In genomic region chrII:11713569-11713968, ce11 we compare ENCODE assay signal across 3 worm cellular contexts.
TF ChIP-seq lines count a peak whose summit lies in the region.

F13D12.10 (plus strand) TSS chrII:11713799.

TF ChIP-seq in whole organism, L1 larva, 84 proteins besides CTCF, POLR2A, EP300 and RAD21 (continued from another document and continues in another):
- TF ChIP-seq lin-13 (GFP tag; optimal IDR thresholded peaks at IDR 0.05; lab: Kevin White, UChicago) (no peak), lin-39 (tag; optimal IDR thresholded peaks at IDR 0.05; lab: Kevin White, UChicago) (peak; percentile 54), irx-1 (tag; optimal IDR thresholded peaks at IDR 0.05; lab: Kevin White, UChicago) (no peak), elt-2 (tag; optimal IDR thresholded peaks at IDR 0.05; lab: Kevin White, UChicago) (no peak), xbp-1 (tag; optimal IDR thresholded peaks at IDR 0.05; lab: Kevin White, UChicago) (peak; percentile 37), nhr-12 (tag; optimal IDR thresholded peaks at IDR 0.05; lab: Kevin White, UChicago) (no peak), dpl-1 (GFP tag; optimal IDR thresholded peaks at IDR 0.05; lab: Kevin White, UChicago) (peak in 1 of 3 experiments; percentile 10), vab-15 (tag; optimal IDR thresholded peaks at IDR 0.05; lab: Kevin White, UChicago) (no peak), ceh-63 (GFP tag; optimal IDR thresholded peaks at IDR 0.05; lab: Kevin White, UChicago) (no peak), ceh-90 (tag; optimal IDR thresholded peaks at IDR 0.05; lab: Kevin White, UChicago) (no peak), nhr-76 (tag; optimal IDR thresholded peaks at IDR 0.05; lab: Kevin White, UChicago) (no peak), sup-37 (GFP tag; optimal IDR thresholded peaks at IDR 0.05; lab: Kevin White, UChicago) (no peak), nhr-47 (tag; optimal IDR thresholded peaks at IDR 0.05; lab: Kevin White, UChicago) (peak; percentile 10), ztf-4 (tag; optimal IDR thresholded peaks at IDR 0.05; lab: Kevin White, UChicago) (peak; percentile 45), nhr-90 (tag; optimal IDR thresholded peaks at IDR 0.05; lab: Kevin White, UChicago; ENCODE audit: poor library complexity) (no peak), egl-13 (tag; optimal IDR thresholded peaks at IDR 0.05; lab: Kevin White, UChicago) (no peak), lin-35 (GFP tag; optimal IDR thresholded peaks at IDR 0.05; lab: Kevin White, UChicago) (no peak), C16A3.4 (tag; optimal IDR thresholded peaks at IDR 0.05; lab: Kevin White, UChicago) (no peak), ets-5 (GFP tag; IDR thresholded peaks at IDR 0.05; lab: Robert Waterston, UW) (no peak), grh-1 (GFP tag; IDR thresholded peaks at IDR 0.05; lab: Robert Waterston, UW) (no peak), zip-4 (GFP tag; optimal IDR thresholded peaks at IDR 0.05; lab: Kevin White, UChicago) (no peak), zag-1 (tag; optimal IDR thresholded peaks at IDR 0.05; lab: Kevin White, UChicago) (no peak), Y116A8C.19 (tag; optimal IDR thresholded peaks at IDR 0.05; lab: Kevin White, UChicago; ENCODE audit: borderline replicate concordance) (no peak), nhr-237 (tag; optimal IDR thresholded peaks at IDR 0.05; lab: Kevin White, UChicago) (no peak), ces-1 (GFP tag; optimal IDR thresholded peaks at IDR 0.05; lab: Kevin White, UChicago) (no peak), hlh-4 (tag; optimal IDR thresholded peaks at IDR 0.05; lab: Kevin White, UChicago) (no peak), mef-2 (tag; optimal IDR thresholded peaks at IDR 0.05; lab: Kevin White, UChicago) (no peak), nhr-11 (tag; optimal IDR thresholded peaks at IDR 0.05; lab: Kevin White, UChicago) (no peak), efl-3 (GFP tag; optimal IDR thresholded peaks at IDR 0.05; lab: Kevin White, UChicago) (no peak), lin-15B (tag; optimal IDR thresholded peaks at IDR 0.05; lab: Kevin White, UChicago) (no peak), efl-1 (optimal IDR thresholded peaks at IDR 0.05; lab: Kevin White, UChicago) (peak in 1 of 2 experiments; percentile 23), efl-1 (GFP tag; optimal IDR thresholded peaks at IDR 0.05 in 1 of 2; lab: Kevin White, UChicago) (peak in 1 of 2 experiments; percentile 68), unc-130 (tag; optimal IDR thresholded peaks at IDR 0.05; lab: Kevin White, UChicago) (no peak), F16B12.6 (tag; optimal IDR thresholded peaks at IDR 0.05; lab: Kevin White, UChicago) (no peak), rnt-1 (tag; optimal IDR thresholded peaks at IDR 0.05; lab: Kevin White, UChicago) (peak; percentile 85), nhr-84 (tag; optimal IDR thresholded peaks at IDR 0.05; lab: Kevin White, UChicago) (no peak), nhr-19 (GFP tag; conservative IDR thresholded peaks at IDR 0.05; lab: Robert Waterston, UW) (peak; percentile 57), snu-23 (GFP tag; optimal IDR thresholded peaks at IDR 0.05; lab: Kevin White, UChicago) (peak; percentile 58), lir-3 (tag; optimal IDR thresholded peaks at IDR 0.05; lab: Kevin White, UChicago; ENCODE audit: poor library complexity) (peak; percentile 26), lin-14 (GFP tag; optimal IDR thresholded peaks at IDR 0.05; lab: Kevin White, UChicago) (peak; percentile 83), skn-1 (tag; optimal IDR thresholded peaks at IDR 0.05; lab: Kevin White, UChicago) (no peak), pag-3 (tag; optimal IDR thresholded peaks at IDR 0.05; lab: Kevin White, UChicago; ENCODE audit: borderline replicate concordance, insufficient read depth) (no peak), tlp-1 (tag; optimal IDR thresholded peaks at IDR 0.05; lab: Kevin White, UChicago) (no peak), nhr-20 (tag; optimal IDR thresholded peaks at IDR 0.05; lab: Kevin White, UChicago) (peak; percentile 37), aly-2 (tag; optimal IDR thresholded peaks at IDR 0.05; lab: Kevin White, UChicago) (no peak)

TF ChIP-seq in whole organism, L2 larva, 48 proteins besides CTCF, POLR2A, EP300 and RAD21 (continued from another document):
- TF ChIP-seq zag-1 (tag; optimal IDR thresholded peaks at IDR 0.05; lab: Kevin White, UChicago), result peak; percentile 60
- TF ChIP-seq gmeb-1 (tag; optimal IDR thresholded peaks at IDR 0.05; lab: Kevin White, UChicago), result no peak
- no peak for TF ChIP-seq nhr-6 (tag; optimal IDR thresholded peaks at IDR 0.05; lab: Kevin White, UChicago)
- no peak for TF ChIP-seq snpc-4 (tag; optimal IDR thresholded peaks at IDR 0.05; lab: Kevin White, UChicago)
- TF ChIP-seq fos-1 (tag; optimal IDR thresholded peaks at IDR 0.05; lab: Kevin White, UChicago), result no peak
- TF ChIP-seq nhr-129 (tag; optimal IDR thresholded peaks at IDR 0.05; lab: Kevin White, UChicago), result peak; percentile 48
- TF ChIP-seq egl-27 (tag; optimal IDR thresholded peaks at IDR 0.05; lab: Kevin White, UChicago), result no peak
- TF ChIP-seq nhr-21 (tag; optimal IDR thresholded peaks at IDR 0.05; lab: Kevin White, UChicago), result no peak
- no peak for TF ChIP-seq unc-55 (GFP tag; optimal IDR thresholded peaks at IDR 0.05; lab: Kevin White, UChicago)
- TF ChIP-seq elt-3 (tag; optimal IDR thresholded peaks at IDR 0.05; lab: Kevin White, UChicago), result no peak
- TF ChIP-seq unc-39 (tag; optimal IDR thresholded peaks at IDR 0.05; lab: Kevin White, UChicago), result no peak
- no peak for TF ChIP-seq nhr-77 (tag; optimal IDR thresholded peaks at IDR 0.05; lab: Kevin White, UChicago)
- peak; percentile 17 for TF ChIP-seq C34F6.9 (tag; optimal IDR thresholded peaks at IDR 0.05; lab: Kevin White, UChicago)
- no peak for TF ChIP-seq elt-1 (tag; optimal IDR thresholded peaks at IDR 0.05; lab: Kevin White, UChicago)
- TF ChIP-seq nhr-25 (tag; optimal IDR thresholded peaks at IDR 0.05; lab: Kevin White, UChicago), result no peak
- TF ChIP-seq nhr-10 (tag; optimal IDR thresholded peaks at IDR 0.05; lab: Kevin White, UChicago), result no peak
- no peak for TF ChIP-seq ztf-11 (tag; optimal IDR thresholded peaks at IDR 0.05; lab: Kevin White, UChicago)
- TF ChIP-seq lsy-2 (tag; optimal IDR thresholded peaks at IDR 0.05; lab: Kevin White, UChicago), result peak in 1 of 2 experiments; percentile 14
- TF ChIP-seq lin-13 (GFP tag; optimal IDR thresholded peaks at IDR 0.05; lab: Kevin White, UChicago), result no peak
- TF ChIP-seq nhr-12 (tag; optimal IDR thresholded peaks at IDR 0.05; lab: Kevin White, UChicago), result no peak
- TF ChIP-seq nhr-237 (tag; optimal IDR thresholded peaks at IDR 0.05; lab: Kevin White, UChicago), result no peak

TF ChIP-seq in whole organism, L4 larva, 104 proteins besides CTCF, POLR2A, EP300 and RAD21 (continued from another document):
- TF ChIP-seq hlh-11 (tag; optimal IDR thresholded peaks at IDR 0.05; lab: Kevin White, UChicago) (peak; percentile 75), gei-8 (GFP tag; optimal IDR thresholded peaks at IDR 0.05; lab: Kevin White, UChicago) (no peak), snpc-4 (tag; optimal IDR thresholded peaks at IDR 0.05; lab: Kevin White, UChicago) (no peak), egl-27 (tag; optimal IDR thresholded peaks at IDR 0.05; lab: Kevin White, UChicago) (no peak), ztf-11 (tag; optimal IDR thresholded peaks at IDR 0.05; lab: Kevin White, UChicago) (no peak), ceh-62 (tag; optimal IDR thresholded peaks at IDR 0.05; lab: Kevin White, UChicago) (no peak), nhr-10 (tag; optimal IDR thresholded peaks at IDR 0.05; lab: Kevin White, UChicago) (no peak), zfp-3 (GFP tag; conservative IDR thresholded peaks at IDR 0.05; lab: Robert Waterston, UW) (no peak), set-16 (GFP tag; IDR thresholded peaks at IDR 0.05; lab: Robert Waterston, UW) (peak; percentile 49), daf-8 (GFP tag; IDR thresholded peaks at IDR 0.05; lab: Robert Waterston, UW) (no peak), lir-3 (tag; optimal IDR thresholded peaks at IDR 0.05; lab: Kevin White, UChicago) (no peak), ZK337.2 (GFP tag; IDR thresholded peaks at IDR 0.05; lab: Robert Waterston, UW) (no peak), nhr-77 (tag; optimal IDR thresholded peaks at IDR 0.05; lab: Kevin White, UChicago) (no peak), nhr-111 (GFP tag; optimal IDR thresholded peaks at IDR 0.05; lab: Kevin White, UChicago) (no peak), Y48G9A.11 (GFP tag; IDR thresholded peaks at IDR 0.05; lab: Robert Waterston, UW) (no peak), ama-1 (optimal IDR thresholded peaks at IDR 0.05; lab: Kevin White, UChicago) (no peak), ceh-82 (tag; optimal IDR thresholded peaks at IDR 0.05; lab: Kevin White, UChicago) (no peak), saeg-2 (GFP tag; IDR thresholded peaks at IDR 0.05; lab: Robert Waterston, UW) (no peak), F37D6.2 (tag; optimal IDR thresholded peaks at IDR 0.05; lab: Kevin White, UChicago) (no peak), jun-1 (tag; optimal IDR thresholded peaks at IDR 0.05; lab: Kevin White, UChicago) (no peak), ceh-44 (GFP tag; IDR thresholded peaks at IDR 0.05; lab: Robert Waterston, UW) (no peak), unc-39 (tag; optimal IDR thresholded peaks at IDR 0.05; lab: Kevin White, UChicago) (no peak), daf-12 (tag; optimal IDR thresholded peaks at IDR 0.05; lab: Kevin White, UChicago) (no peak), lin-15B (tag; optimal IDR thresholded peaks at IDR 0.05; lab: Kevin White, UChicago) (no peak), lin-39 (tag; optimal IDR thresholded peaks at IDR 0.05; lab: Kevin White, UChicago) (no peak), aha-1 (tag; lab: Kevin White, UChicago) (peak; percentile 31), hif-1 (tag; optimal IDR thresholded peaks at IDR 0.05; lab: Kevin White, UChicago) (peak in 1 of 2 experiments; percentile 34), Y75B8A.6 (GFP tag; IDR thresholded peaks at IDR 0.05; lab: Robert Waterston, UW) (no peak), sdz-12 (GFP tag; optimal IDR thresholded peaks at IDR 0.05; lab: Kevin White, UChicago) (no peak), F10B5.3 (tag; optimal IDR thresholded peaks at IDR 0.05; lab: Kevin White, UChicago) (no peak), php-3 (GFP tag; IDR thresholded peaks at IDR 0.05; lab: Robert Waterston, UW) (no peak), mep-1 (tag; optimal IDR thresholded peaks at IDR 0.05; lab: Kevin White, UChicago) (no peak), daf-16 (GFP tag; optimal IDR thresholded peaks at IDR 0.05; lab: Kevin White, UChicago) (peak in 1 of 2 experiments; percentile 60), daf-16 (tag; optimal IDR thresholded peaks at IDR 0.05; lab: Kevin White, UChicago) (no peak), mdt-29 (GFP tag; IDR thresholded peaks at IDR 0.05; lab: Robert Waterston, UW) (no peak), F49E8.2 (tag; optimal IDR thresholded peaks at IDR 0.05; lab: Kevin White, UChicago; ENCODE audit: borderline replicate concordance) (no peak), ztf-7 (tag; optimal IDR thresholded peaks at IDR 0.05; lab: Kevin White, UChicago) (no peak), lsy-2 (tag; optimal IDR thresholded peaks at IDR 0.05; lab: Kevin White, UChicago) (peak in 1 of 2 experiments; percentile 21), pha-4 (GFP tag; IDR thresholded peaks at IDR 0.05; lab: Robert Waterston, UW) (no peak), pha-4 (tag; optimal IDR thresholded peaks at IDR 0.05; lab: Kevin White, UChicago) (no peak), nhr-11 (tag; optimal IDR thresholded peaks at IDR 0.05; lab: Kevin White, UChicago) (peak; percentile 59), nhr-28 (tag; optimal IDR thresholded peaks at IDR 0.05; lab: Kevin White, UChicago) (no peak), dpl-1 (GFP tag; optimal IDR thresholded peaks at IDR 0.05; lab: Kevin White, UChicago) (no peak), arid-1 (GFP tag; conservative IDR thresholded peaks at IDR 0.05; lab: Robert Waterston, UW) (no peak), daf-19 (GFP tag; conservative IDR thresholded peaks at IDR 0.05; lab: Robert Waterston, UW) (no peak), nhr-41 (GFP tag; IDR thresholded peaks at IDR 0.05; lab: Robert Waterston, UW) (no peak), madf-9 (GFP tag; conservative IDR thresholded peaks at IDR 0.05; lab: Robert Waterston, UW) (no peak), madf-5 (GFP tag; IDR thresholded peaks at IDR 0.05; lab: Robert Waterston, UW) (no peak), nhr-42 (GFP tag; IDR thresholded peaks at IDR 0.05; lab: Robert Waterston, UW) (no peak), dmd-9 (GFP tag; IDR thresholded peaks at IDR 0.05; lab: Robert Waterston, UW) (no peak), fkh-10 (GFP tag; optimal IDR thresholded peaks at IDR 0.05; lab: Kevin White, UChicago) (no peak), zip-11 (GFP tag; IDR thresholded peaks at IDR 0.05; lab: Robert Waterston, UW) (no peak), tra-1 (GFP tag; IDR thresholded peaks at IDR 0.05; lab: Robert Waterston, UW) (no peak), nhr-237 (tag; optimal IDR thresholded peaks at IDR 0.05; lab: Kevin White, UChicago) (no peak), T26A8.4 (GFP tag; IDR thresholded peaks at IDR 0.05; lab: Robert Waterston, UW) (no peak), D1046.2 (GFP tag; IDR thresholded peaks at IDR 0.05; lab: Robert Waterston, UW) (no peak), nhr-6 (tag; optimal IDR thresholded peaks at IDR 0.05; lab: Kevin White, UChicago) (no peak), spr-1 (tag; optimal IDR thresholded peaks at IDR 0.05; lab: Kevin White, UChicago) (peak; percentile 3), ceh-32 (tag; optimal IDR thresholded peaks at IDR 0.05; lab: Kevin White, UChicago; ENCODE audit: poor library complexity) (no peak), T20F7.1 (GFP tag; optimal IDR thresholded peaks at IDR 0.05; lab: Kevin White, UChicago) (no peak), dmd-8 (GFP tag; IDR thresholded peaks at IDR 0.05; lab: Robert Waterston, UW) (no peak), nhr-48 (tag; optimal IDR thresholded peaks at IDR 0.05; lab: Kevin White, UChicago) (no peak), egl-43 (GFP tag; IDR thresholded peaks at IDR 0.05; lab: Robert Waterston, UW) (no peak), dmd-6 (GFP tag; IDR thresholded peaks at IDR 0.05; lab: Robert Waterston, UW) (no peak; the same call in 1 of the 2 replicates), ceh-20 (GFP tag; IDR thresholded peaks at IDR 0.05; lab: Robert Waterston, UW) (peak; percentile 17; the same call in 1 of the 2 replicates), vab-7 (GFP tag; IDR thresholded peaks at IDR 0.05; lab: Robert Waterston, UW) (no peak), Y5F2A.4 (GFP tag; optimal IDR thresholded peaks at IDR 0.05; lab: Kevin White, UChicago) (no peak), rbr-2 (tag; optimal IDR thresholded peaks at IDR 0.05; lab: Kevin White, UChicago) (no peak), lin-29 (GFP tag; IDR thresholded peaks at IDR 0.05; lab: Robert Waterston, UW) (no peak), unc-130 (GFP tag; optimal IDR thresholded peaks at IDR 0.05; lab: Kevin White, UChicago) (no peak), mes-2 (tag; optimal IDR thresholded peaks at IDR 0.05; lab: Kevin White, UChicago; ENCODE audit: poor library complexity, severe bottlenecking) (no peak), ces-1 (GFP tag; optimal IDR thresholded peaks at IDR 0.05; lab: Kevin White, UChicago) (no peak), aly-2 (tag; optimal IDR thresholded peaks at IDR 0.05; lab: Kevin White, UChicago) (no peak), ctbp-1 (GFP tag; IDR thresholded peaks at IDR 0.05; lab: Robert Waterston, UW) (no peak), spr-3 (GFP tag; optimal IDR thresholded peaks at IDR 0.05; lab: Kevin White, UChicago) (no peak)
